Worm (Caenorhabditis elegans) whole organism, L1 larva: Measurements from ENCODE around the gene syd-9.

Experiments used
- C04F5.9 ChIP-seq: sonication (generic microtip); optimal IDR thresholded peaks from 2 replicates; lab custom pipeline; 2016; ENCODE audit warnings: missing genetic modification characterization, missing compliant biosample characterization
- C16A3.4 ChIP-seq: fragments of 150-350 bp; optimal IDR thresholded peaks from 2 replicates; lab custom pipeline; 2014; ENCODE audit warnings: missing biosample characterization, missing genetic modification characterization
- C34B4.2 ChIP-seq: sonication (generic microtip); optimal IDR thresholded peaks from 2 replicates; lab custom pipeline; 2017; ENCODE audit warnings: mild to moderate bottlenecking, missing genetic modification characterization, missing compliant biosample characterization
- F16B12.6 ChIP-seq: fragments of 150-350 bp; optimal IDR thresholded peaks from 2 replicates; lab custom pipeline; 2014; ENCODE audit warnings: missing biosample characterization, missing genetic modification characterization
- alr-1 ChIP-seq: fragments of 200-800 bp; sonication (Bioruptor generic); optimal IDR thresholded peaks from 2 replicates; lab custom pipeline; 2018; ENCODE audit warnings: borderline replicate concordance, mild to moderate bottlenecking, missing genetic modification characterization, missing compliant biosample characterization
- blmp-1 ChIP-seq: fragments of 150-350 bp; optimal IDR thresholded peaks from 2 replicates; lab custom pipeline; 2014; ENCODE audit warnings: missing biosample characterization, missing genetic modification characterization
- ceh-63 ChIP-seq: fragments of 200-800 bp; sonication (Bioruptor generic); optimal IDR thresholded peaks from 2 replicates; lab custom pipeline; 2018; ENCODE audit warnings: mild to moderate bottlenecking, missing genetic modification characterization, missing compliant biosample characterization
- ceh-8 ChIP-seq: fragments of 200-800 bp; sonication (Bioruptor generic); optimal IDR thresholded peaks from 2 replicates; lab custom pipeline; 2018; ENCODE audit warnings: mild to moderate bottlenecking, missing genetic modification characterization, moderate library complexity, missing compliant biosample characterization
- ceh-82 ChIP-seq, 3 experiments: fragments of 150-350 bp in 1 of 3; sonication (generic microtip) in 2 of 3; optimal IDR thresholded peaks; 2 replicates each; lab custom pipeline; 2014 to 2017; ENCODE audit warnings: missing biosample characterization in 3 of 3, missing genetic modification characterization in 3 of 3
- dsc-1 ChIP-seq: sonication (generic microtip); optimal IDR thresholded peaks from 2 replicates; lab custom pipeline; 2016; ENCODE audit warnings: mild to moderate bottlenecking, missing genetic modification characterization, missing compliant biosample characterization
- elt-2 ChIP-seq: sonication (generic microtip); optimal IDR thresholded peaks from 2 replicates; lab custom pipeline; 2016; ENCODE audit warnings: missing genetic modification characterization, mild to moderate bottlenecking, inconsistent platforms, missing compliant biosample characterization, missing genetic modification reagents
- elt-3 ChIP-seq, 6 experiments: fragments of 150-350 bp in 1 of 6; sonication (generic microtip); optimal IDR thresholded peaks; 2 replicates each; lab custom pipeline; 2017 to 2018; ENCODE audit warnings: missing biosample characterization in 6 of 6, missing genetic modification characterization in 6 of 6, inconsistent platforms in 1 of 6
- fkh-10 ChIP-seq: sonication (generic microtip); optimal IDR thresholded peaks from 2 replicates; lab custom pipeline; 2017; ENCODE audit warnings: missing biosample characterization, missing genetic modification reagents, missing genetic modification characterization
- fos-1 ChIP-seq: fragments of 150-350 bp; optimal IDR thresholded peaks from 2 replicates; lab custom pipeline; 2014; ENCODE audit warnings: missing biosample characterization, missing genetic modification characterization
- grh-1 ChIP-seq: fragments of 200-800 bp; sonication (Bioruptor generic); IDR thresholded peaks from 2 replicates; pipeline ENCODE4 v1.3.6; 2022; ENCODE audit warnings: missing genetic modification reagents, missing genetic modification characterization, missing compliant biosample characterization
- hlh-4 ChIP-seq: sonication (generic microtip); optimal IDR thresholded peaks from 2 replicates; lab custom pipeline; 2016; ENCODE audit warnings: mild to moderate bottlenecking, missing genetic modification characterization, missing compliant biosample characterization
- lin-13 ChIP-seq: fragments of 150-350 bp; optimal IDR thresholded peaks from 2 replicates; lab custom pipeline; 2014; ENCODE audit warnings: missing biosample characterization, missing genetic modification reagents, missing genetic modification characterization
- lin-14 ChIP-seq: fragments of 200-800 bp; sonication (Bioruptor generic); optimal IDR thresholded peaks from 2 replicates; lab custom pipeline; 2018; ENCODE audit warnings: mild to moderate bottlenecking, missing genetic modification characterization, moderate library complexity, missing compliant biosample characterization
- lin-35 ChIP-seq, 2 experiments: fragments of 150-350 bp; optimal IDR thresholded peaks; 2 replicates each; lab custom pipeline; 2014; ENCODE audit warnings: missing biosample characterization in 2 of 2, missing genetic modification characterization in 2 of 2, missing genetic modification reagents in 2 of 2
- lir-3 ChIP-seq: sonication (generic microtip); optimal IDR thresholded peaks from 2 replicates; lab custom pipeline; 2016; ENCODE audit warnings: mild to moderate bottlenecking, missing genetic modification characterization, moderate library complexity, missing compliant biosample characterization; ENCODE audit not compliant: poor library complexity
- lsy-2 ChIP-seq, 2 experiments: fragments of 150-350 bp; optimal IDR thresholded peaks; 2 replicates each; lab custom pipeline; 2014; ENCODE audit warnings: missing biosample characterization in 2 of 2, missing genetic modification characterization in 2 of 2
- mab-9 ChIP-seq: fragments of 200-800 bp; sonication (Bioruptor generic); IDR thresholded peaks from 2 replicates; pipeline ENCODE4 v1.3.6; 2022; ENCODE audit warnings: missing genetic modification reagents, missing genetic modification characterization, missing compliant biosample characterization
- mep-1 ChIP-seq: fragments of 150-350 bp; optimal IDR thresholded peaks from 2 replicates; lab custom pipeline; 2014; ENCODE audit warnings: missing biosample characterization, missing genetic modification characterization
- nhr-19 ChIP-seq: fragments of 200-800 bp; sonication (Bioruptor generic); conservative IDR thresholded peaks from 2 replicates; pipeline ENCODE4 v1.3.6; 2022; ENCODE audit warnings: missing genetic modification characterization, missing compliant biosample characterization
- nhr-20 ChIP-seq: sonication (generic microtip); optimal IDR thresholded peaks from 2 replicates; lab custom pipeline; 2016; ENCODE audit warnings: mild to moderate bottlenecking, missing genetic modification characterization, missing compliant biosample characterization
- nhr-28 ChIP-seq: fragments of 150-350 bp; optimal IDR thresholded peaks from 2 replicates; lab custom pipeline; 2014; ENCODE audit warnings: missing biosample characterization, missing genetic modification characterization
- nhr-47 ChIP-seq: sonication (generic microtip); optimal IDR thresholded peaks from 2 replicates; lab custom pipeline; 2016; ENCODE audit warnings: mild to moderate bottlenecking, missing genetic modification characterization, moderate library complexity, missing compliant biosample characterization
- nhr-71 ChIP-seq: sonication (generic microtip); optimal IDR thresholded peaks from 2 replicates; lab custom pipeline; 2016; ENCODE audit warnings: mild to moderate bottlenecking, missing genetic modification characterization, moderate library complexity, missing compliant biosample characterization
- nhr-85 ChIP-seq: sonication (generic microtip); peaks from one replicate; lab custom pipeline; 2016; ENCODE audit warnings: missing genetic modification characterization, inconsistent platforms, missing compliant biosample characterization
- nhr-90 ChIP-seq: sonication (generic microtip); optimal IDR thresholded peaks from 2 replicates; lab custom pipeline; 2016; ENCODE audit warnings: mild to moderate bottlenecking, missing genetic modification characterization, missing compliant biosample characterization; ENCODE audit not compliant: poor library complexity
- pax-3 ChIP-seq: fragments of 200-800 bp; sonication (Bioruptor generic); optimal IDR thresholded peaks from 2 replicates; lab custom pipeline; 2018; ENCODE audit warnings: mild to moderate bottlenecking, missing genetic modification characterization, moderate library complexity, missing compliant biosample characterization
- pqm-1 ChIP-seq: sonication (generic microtip); optimal IDR thresholded peaks from 3 replicates; lab custom pipeline; 2017; ENCODE audit warnings: missing biosample characterization, missing genetic modification characterization
- rnt-1 ChIP-seq: sonication (generic microtip); optimal IDR thresholded peaks from 2 replicates; lab custom pipeline; 2016; ENCODE audit warnings: mild to moderate bottlenecking, missing genetic modification characterization, moderate library complexity, missing compliant biosample characterization
- skn-1 ChIP-seq: fragments of 150-350 bp; optimal IDR thresholded peaks from 2 replicates; lab custom pipeline; 2014; ENCODE audit warnings: missing biosample characterization, missing genetic modification characterization
- snpc-4 ChIP-seq: fragments of 150-350 bp; optimal IDR thresholded peaks from 2 replicates; lab custom pipeline; 2014; ENCODE audit warnings: missing biosample characterization, missing genetic modification characterization
- snu-23 ChIP-seq: sonication (generic microtip); optimal IDR thresholded peaks from 2 replicates; lab custom pipeline; 2016; ENCODE audit warnings: missing genetic modification characterization, missing compliant biosample characterization
- sox-4 ChIP-seq: sonication (generic microtip); optimal IDR thresholded peaks from 2 replicates; lab custom pipeline; 2016; ENCODE audit warnings: missing genetic modification characterization, missing compliant biosample characterization
- sptf-1 ChIP-seq: fragments of 150-350 bp; optimal IDR thresholded peaks from 2 replicates; lab custom pipeline; 2014; ENCODE audit warnings: missing biosample characterization, missing genetic modification characterization
- swsn-7 ChIP-seq: sonication (generic microtip); optimal IDR thresholded peaks from 2 replicates; lab custom pipeline; 2016; ENCODE audit warnings: missing genetic modification characterization, missing compliant biosample characterization
- tbx-2 ChIP-seq: sonication (generic microtip); optimal IDR thresholded peaks from 2 replicates; lab custom pipeline; 2016; ENCODE audit warnings: missing genetic modification characterization, missing compliant biosample characterization
- unc-130 ChIP-seq: fragments of 150-350 bp; optimal IDR thresholded peaks from 2 replicates; lab custom pipeline; 2017; ENCODE audit warnings: missing biosample characterization, missing genetic modification characterization, inconsistent platforms
- xbp-1 ChIP-seq: sonication (generic microtip); optimal IDR thresholded peaks from 2 replicates; lab custom pipeline; 2016; ENCODE audit warnings: missing genetic modification characterization, missing compliant biosample characterization
- zag-1 ChIP-seq: fragments of 150-350 bp; optimal IDR thresholded peaks from 2 replicates; lab custom pipeline; 2014; ENCODE audit warnings: missing biosample characterization, missing genetic modification characterization
- zip-4 ChIP-seq: fragments of 200-800 bp; sonication (Bioruptor generic); optimal IDR thresholded peaks from 2 replicates; lab custom pipeline; 2018; ENCODE audit warnings: mild to moderate bottlenecking, missing genetic modification characterization, moderate library complexity, missing compliant biosample characterization
- ztf-11 ChIP-seq, 2 experiments: sonication (generic microtip); optimal IDR thresholded peaks; 2 replicates each; lab custom pipeline; 2016 to 2017; ENCODE audit warnings: missing genetic modification characterization in 2 of 2, missing biosample characterization in 1 of 2, missing compliant biosample characterization in 1 of 2
- ztf-4 ChIP-seq: fragments of 150-350 bp; optimal IDR thresholded peaks from 2 replicates; lab custom pipeline; 2014; ENCODE audit warnings: missing biosample characterization, missing genetic modification characterization

Gene syd-9

ce11 chrX:7236717-7237116 is 18.8 kb downstream of the syd-9 start (continued):
- TF ChIP-seq C04F5.9 (tag; lab: Kevin White, UChicago) = no peak
- no peak for TF ChIP-seq lin-13 (GFP tag; lab: Kevin White, UChicago)
- TF ChIP-seq pqm-1 (tag; lab: Kevin White, UChicago) = no peak
- TF ChIP-seq sptf-1 (tag; lab: Kevin White, UChicago) = no peak
- TF ChIP-seq lin-35 (GFP tag; optimal IDR thresholded peaks at IDR 0.05; lab: Kevin White, UChicago) = no peak
- no peak for TF ChIP-seq fos-1
- peak; percentile 14 for TF ChIP-seq nhr-47 (tag; lab: Kevin White, UChicago)
- TF ChIP-seq alr-1 = no peak
- no peak for TF ChIP-seq zag-1 (tag; lab: Kevin White, UChicago)
- TF ChIP-seq xbp-1 (tag; lab: Kevin White, UChicago) = peak; percentile 39
- no peak for TF ChIP-seq F16B12.6 (tag; lab: Kevin White, UChicago)
- TF ChIP-seq, all 84 proteins: peak for 20

DNA sequence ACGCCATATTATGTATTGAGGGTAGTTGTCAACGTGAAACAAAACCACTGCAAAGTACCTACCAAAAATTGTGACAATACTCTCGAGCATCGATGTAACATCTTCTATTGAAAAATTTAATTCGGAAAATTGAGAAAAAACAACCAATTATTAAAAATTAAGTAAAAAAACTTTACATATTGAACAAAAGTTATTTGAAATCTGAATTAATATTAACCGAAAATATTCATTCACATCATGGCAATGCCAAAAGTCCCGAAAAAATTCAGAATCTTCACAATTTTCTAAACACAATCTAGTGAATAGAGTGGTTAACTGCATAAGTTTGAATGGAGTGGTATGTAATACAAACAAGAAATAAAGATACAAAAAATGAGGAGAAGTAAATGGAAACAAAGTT is 20.7 kb downstream of the syd-9 start, which contains the start of gene F46H5.3:
TSS of gene F46H5.3 (minus strand) at position 101 of the 400 bp plus-strand sequence.
- TF ChIP-seq lsy-2 (tag; optimal IDR thresholded peaks at IDR 0.05; lab: Kevin White, UChicago) (no peak), nhr-28 (no peak), pax-3 (tag; lab: Kevin White, UChicago) (no peak), tbx-2 (no peak), rnt-1 (tag; lab: Kevin White, UChicago) (no peak), xbp-1 (tag; lab: Kevin White, UChicago) (no peak), zip-4 (GFP tag; lab: Kevin White, UChicago) (no peak), ceh-82 (tag; optimal IDR thresholded peaks at IDR 0.05; lab: Kevin White, UChicago) (no peak), swsn-7 (tag; lab: Kevin White, UChicago) (no peak), ceh-63 (no peak), hlh-4 (tag; lab: Kevin White, UChicago) (no peak), sox-4 (tag; lab: Kevin White, UChicago) (no peak)
- TF ChIP-seq, all 84 proteins: peak for 0

ce11 chrX:7242119-7242518 is 24.2 kb downstream of the syd-9 start:
- TF ChIP-seq lin-14 (GFP tag; lab: Kevin White, UChicago) (peak; percentile 68), fkh-10 (no peak), elt-2 (tag; lab: Kevin White, UChicago) (no peak), snpc-4 (tag; lab: Kevin White, UChicago) (no peak), C16A3.4 (tag; lab: Kevin White, UChicago) (peak; percentile 3), lsy-2 (tag; optimal IDR thresholded peaks at IDR 0.05; lab: Kevin White, UChicago) (peak in 1 of 2 experiments; percentile 13), swsn-7 (tag; lab: Kevin White, UChicago) (no peak), unc-130 (peak; percentile 8), nhr-90 (tag; lab: Kevin White, UChicago) (peak; percentile 38), dsc-1 (tag; lab: Kevin White, UChicago) (no peak), tbx-2 (peak; percentile 56), skn-1 (tag; lab: Kevin White, UChicago) (no peak), F16B12.6 (tag; lab: Kevin White, UChicago) (no peak), mep-1 (tag; lab: Kevin White, UChicago) (peak; percentile 30), grh-1 (GFP tag; lab: Robert Waterston, UW) (peak; percentile 89), nhr-85 (tag; lab: Kevin White, UChicago) (peak; percentile 91), sptf-1 (tag; lab: Kevin White, UChicago) (no peak), pax-3 (tag; lab: Kevin White, UChicago) (no peak), nhr-20 (tag; lab: Kevin White, UChicago) (peak; percentile 63), blmp-1 (peak; percentile 61), ztf-11 (tag; optimal IDR thresholded peaks at IDR 0.05; lab: Kevin White, UChicago) (no peak), nhr-28 (no peak), lir-3 (tag; lab: Kevin White, UChicago) (no peak), nhr-71 (tag; lab: Kevin White, UChicago) (peak; percentile 70), C34B4.2 (no peak), nhr-19 (GFP tag; lab: Robert Waterston, UW) (peak; percentile 35), snu-23 (peak; percentile 46), ztf-4 (no peak), elt-3 (tag; optimal IDR thresholded peaks at IDR 0.05; lab: Kevin White, UChicago) (peak in 2 of 6 experiments; percentile 46 to 74), lin-35 (GFP tag; optimal IDR thresholded peaks at IDR 0.05; lab: Kevin White, UChicago) (peak in 1 of 2 experiments; percentile 59), xbp-1 (tag; lab: Kevin White, UChicago) (no peak), zip-4 (GFP tag; lab: Kevin White, UChicago) (no peak), mab-9 (GFP tag; lab: Robert Waterston, UW) (no peak), ceh-8 (GFP tag; lab: Kevin White, UChicago) (no peak)
